Fruit fly (Drosophila melanogaster) whole organism, prepupa: ENCODE data around the gene CarT.

ENCODE experiments used
- Blimp-1 ChIP-seq: fragments of 200-800 bp; sonication (Bioruptor generic); optimal IDR thresholded peaks from 3 replicates; lab custom pipeline; 2017; ENCODE audit warnings: missing biosample characterization, missing genetic modification characterization, mild to moderate bottlenecking, moderate library complexity, missing genetic modification reagents
- CG10631 ChIP-seq: fragments of 200-800 bp; sonication (Bioruptor generic); optimal IDR thresholded peaks from 2 replicates; lab custom pipeline; 2016; ENCODE audit warnings: missing biosample characterization, missing genetic modification characterization
- CG10669 ChIP-seq: fragments of 200-800 bp; sonication (Bioruptor generic); optimal IDR thresholded peaks from 3 replicates; lab custom pipeline; 2018; ENCODE audit warnings: missing biosample characterization, mild to moderate bottlenecking, missing genetic modification characterization, moderate library complexity
- CG11294 ChIP-seq: fragments of 200-800 bp; sonication (Bioruptor generic); IDR thresholded peaks from 2 replicates; pipeline ENCODE4 v1.3.6; 2022; ENCODE audit warnings: missing biosample characterization, missing genetic modification characterization
- CG15336 ChIP-seq: fragments of 200-800 bp; sonication (Bioruptor generic); IDR thresholded peaks from 2 replicates; pipeline ENCODE4 v1.3.6; 2022; ENCODE audit warnings: missing biosample characterization, missing genetic modification characterization
- CG1621 ChIP-seq: fragments of 200-800 bp; sonication (Bioruptor generic); optimal IDR thresholded peaks from 3 replicates; lab custom pipeline; 2018; ENCODE audit warnings: missing biosample characterization, mild to moderate bottlenecking, missing genetic modification characterization
- CG3032 ChIP-seq: fragments of 200-800 bp; optimal IDR thresholded peaks from 2 replicates; lab custom pipeline; 2019; ENCODE audit warnings: missing biosample characterization, mild to moderate bottlenecking, missing genetic modification characterization, moderate library complexity
- CG31627 ChIP-seq: fragments of 200-800 bp; sonication (Bioruptor generic); optimal IDR thresholded peaks from 3 replicates; lab custom pipeline; 2016; ENCODE audit warnings: missing biosample characterization, missing genetic modification characterization
- CG32006 ChIP-seq: fragments of 200-800 bp; sonication (Bioruptor generic); optimal IDR thresholded peaks from 3 replicates; lab custom pipeline; 2017; ENCODE audit warnings: missing biosample characterization, mild to moderate bottlenecking, missing genetic modification characterization
- CG34406 ChIP-seq: fragments of 200-800 bp; sonication (Bioruptor generic); optimal IDR thresholded peaks from 3 replicates; lab custom pipeline; 2016; ENCODE audit warnings: missing biosample characterization, missing genetic modification characterization
- CG3919 ChIP-seq: fragments of 200-800 bp; sonication (Bioruptor generic); optimal IDR thresholded peaks from 3 replicates; lab custom pipeline; 2016; ENCODE audit warnings: missing biosample characterization, missing genetic modification characterization
- CG6163 ChIP-seq: fragments of 200-800 bp; sonication (Bioruptor generic); IDR thresholded peaks from 3 replicates; pipeline ENCODE4 v1.3.6; 2022; ENCODE audit warnings: missing biosample characterization, missing genetic modification characterization
- CG6276 ChIP-seq: fragments of 200-800 bp; sonication (Bioruptor generic); optimal IDR thresholded peaks from 2 replicates; lab custom pipeline; 2017; ENCODE audit warnings: missing biosample characterization, mild to moderate bottlenecking, missing genetic modification characterization
- CG6792 ChIP-seq: fragments of 200-800 bp; sonication (Bioruptor generic); optimal IDR thresholded peaks from 3 replicates; lab custom pipeline; 2016; ENCODE audit warnings: missing biosample characterization, missing genetic modification characterization
- CG6854 ChIP-seq: fragments of 200-800 bp; sonication (Bioruptor generic); optimal IDR thresholded peaks from 2 replicates; lab custom pipeline; 2017; ENCODE audit warnings: missing biosample characterization, mild to moderate bottlenecking, missing genetic modification characterization
- CG8319 ChIP-seq: fragments of 200-800 bp; sonication (Bioruptor generic); optimal IDR thresholded peaks from 3 replicates; lab custom pipeline; 2016; ENCODE audit warnings: missing biosample characterization, missing genetic modification characterization
- CG8632 ChIP-seq: fragments of 200-800 bp; sonication (Bioruptor generic); optimal IDR thresholded peaks from 3 replicates; lab custom pipeline; 2016; ENCODE audit warnings: missing biosample characterization, missing genetic modification characterization
- CG9139 ChIP-seq: fragments of 200-800 bp; sonication (Bioruptor generic); optimal IDR thresholded peaks from 3 replicates; lab custom pipeline; 2017; ENCODE audit warnings: missing biosample characterization, mild to moderate bottlenecking, missing genetic modification characterization
- Eip75B ChIP-seq: fragments of 200-800 bp; sonication (Bioruptor generic); optimal IDR thresholded peaks from 3 replicates; lab custom pipeline; 2016; ENCODE audit warnings: missing biosample characterization, missing genetic modification characterization
- Eip93F ChIP-seq: fragments of 200-800 bp; sonication (Bioruptor generic); optimal IDR thresholded peaks from 2 replicates; lab custom pipeline; 2016; ENCODE audit warnings: missing biosample characterization, mild to moderate bottlenecking, missing genetic modification characterization
- Ets21C ChIP-seq: fragments of 200-800 bp; sonication (Bioruptor generic); optimal IDR thresholded peaks from 3 replicates; lab custom pipeline; 2016; ENCODE audit warnings: missing biosample characterization, missing genetic modification characterization
- Ets96B ChIP-seq: fragments of 200-800 bp; optimal IDR thresholded peaks from 2 replicates; lab custom pipeline; 2019; ENCODE audit warnings: missing biosample characterization, mild to moderate bottlenecking, missing genetic modification characterization, moderate library complexity
- Hr38 ChIP-seq: sonication (Bioruptor generic); optimal IDR thresholded peaks from 2 replicates; lab custom pipeline; 2016; ENCODE audit warnings: missing biosample characterization, missing genetic modification characterization
- Hr4 ChIP-seq: fragments of 200-800 bp; sonication (Bioruptor generic); optimal IDR thresholded peaks from 3 replicates; lab custom pipeline; 2016; ENCODE audit warnings: missing biosample characterization, missing genetic modification characterization
- Lpt ChIP-seq: fragments of 200-800 bp; sonication (Bioruptor generic); optimal IDR thresholded peaks from 3 replicates; lab custom pipeline; 2016; ENCODE audit warnings: missing biosample characterization, missing genetic modification characterization
- Met ChIP-seq: fragments of 200-800 bp; sonication (Bioruptor generic); optimal IDR thresholded peaks from 3 replicates; lab custom pipeline; 2016; ENCODE audit warnings: missing biosample characterization, missing genetic modification characterization
- OdsH ChIP-seq: fragments of 200-800 bp; sonication (Bioruptor generic); optimal IDR thresholded peaks from 3 replicates; lab custom pipeline; 2016; ENCODE audit warnings: missing biosample characterization, missing genetic modification characterization
- Smox ChIP-seq: fragments of 200-800 bp; sonication (Bioruptor generic); optimal IDR thresholded peaks from 3 replicates; lab custom pipeline; 2016; ENCODE audit warnings: missing biosample characterization, missing genetic modification characterization
- Sox102F ChIP-seq: fragments of 200-800 bp; sonication (Bioruptor generic); optimal IDR thresholded peaks from 2 replicates; lab custom pipeline; 2016; ENCODE audit warnings: missing biosample characterization, mild to moderate bottlenecking, missing genetic modification characterization
- Sox14 ChIP-seq: fragments of 200-800 bp; sonication (Bioruptor generic); optimal IDR thresholded peaks from 3 replicates; lab custom pipeline; 2016; ENCODE audit warnings: missing biosample characterization, missing genetic modification characterization
- Sox15 ChIP-seq: fragments of 200-800 bp; sonication (Bioruptor generic); optimal IDR thresholded peaks from 3 replicates; lab custom pipeline; 2016; ENCODE audit warnings: missing biosample characterization, missing genetic modification characterization
- achi ChIP-seq: fragments of 200-800 bp; sonication (Bioruptor generic); optimal IDR thresholded peaks from 3 replicates; lab custom pipeline; 2016; ENCODE audit warnings: missing biosample characterization, missing genetic modification characterization
- acj6 ChIP-seq: fragments of 200-800 bp; sonication (Bioruptor generic); optimal IDR thresholded peaks from 3 replicates; lab custom pipeline; 2016; ENCODE audit warnings: missing biosample characterization, missing genetic modification characterization
- dac ChIP-seq: fragments of 200-800 bp; sonication (Bioruptor generic); optimal IDR thresholded peaks from 2 replicates; lab custom pipeline; 2017; ENCODE audit warnings: missing biosample characterization, mild to moderate bottlenecking, missing genetic modification characterization
- dsx ChIP-seq: fragments of 200-800 bp; optimal IDR thresholded peaks from 3 replicates; lab custom pipeline; 2019; ENCODE audit warnings: missing biosample characterization, mild to moderate bottlenecking, missing genetic modification characterization, moderate library complexity; ENCODE audit not compliant: poor library complexity, severe bottlenecking
- esn ChIP-seq: fragments of 200-800 bp; sonication (Bioruptor generic); optimal IDR thresholded peaks from 2 replicates; lab custom pipeline; 2016; ENCODE audit warnings: missing biosample characterization, mild to moderate bottlenecking, missing genetic modification characterization, moderate library complexity
- fd85E ChIP-seq: fragments of 200-800 bp; sonication (Bioruptor generic); optimal IDR thresholded peaks from 3 replicates; lab custom pipeline; 2016; ENCODE audit warnings: missing biosample characterization, missing genetic modification characterization
- lz ChIP-seq: fragments of 200-800 bp; sonication (Bioruptor generic); optimal IDR thresholded peaks from 3 replicates; lab custom pipeline; 2016; ENCODE audit warnings: missing biosample characterization, missing genetic modification characterization
- net ChIP-seq: fragments of 200-800 bp; sonication (Bioruptor generic); optimal IDR thresholded peaks from 3 replicates; lab custom pipeline; 2016; ENCODE audit warnings: missing biosample characterization, missing genetic modification characterization
- pdm3 ChIP-seq: fragments of 200-800 bp; sonication (Bioruptor generic); optimal IDR thresholded peaks from 3 replicates; lab custom pipeline; 2016; ENCODE audit warnings: missing biosample characterization, missing genetic modification characterization
- salr ChIP-seq, 2 experiments: fragments of 200-800 bp; sonication (Bioruptor generic); optimal IDR thresholded peaks; 3 replicates each; lab custom pipeline; 2016 to 2018; ENCODE audit warnings: missing biosample characterization in 2 of 2, missing genetic modification characterization in 2 of 2, mild to moderate bottlenecking in 1 of 2
- spab ChIP-seq: fragments of 200-800 bp; sonication (Bioruptor generic); optimal IDR thresholded peaks from 2 replicates; lab custom pipeline; 2017; ENCODE audit warnings: missing biosample characterization, mild to moderate bottlenecking, missing genetic modification characterization, missing genetic modification reagents
- ss ChIP-seq, 2 experiments: fragments of 200-800 bp; sonication (Bioruptor generic); optimal IDR thresholded peaks; 2 replicates in 1 of 2; 3 replicates in 1 of 2; lab custom pipeline; 2017 to 2018; ENCODE audit warnings: mild to moderate bottlenecking in 2 of 2, missing biosample characterization in 2 of 2, missing genetic modification characterization in 2 of 2, moderate library complexity in 1 of 2
- vri ChIP-seq: fragments of 200-800 bp; sonication (Bioruptor generic); optimal IDR thresholded peaks from 3 replicates; lab custom pipeline; 2016; ENCODE audit warnings: missing biosample characterization, mild to moderate bottlenecking, missing genetic modification characterization

The CarT gene

DNA sequence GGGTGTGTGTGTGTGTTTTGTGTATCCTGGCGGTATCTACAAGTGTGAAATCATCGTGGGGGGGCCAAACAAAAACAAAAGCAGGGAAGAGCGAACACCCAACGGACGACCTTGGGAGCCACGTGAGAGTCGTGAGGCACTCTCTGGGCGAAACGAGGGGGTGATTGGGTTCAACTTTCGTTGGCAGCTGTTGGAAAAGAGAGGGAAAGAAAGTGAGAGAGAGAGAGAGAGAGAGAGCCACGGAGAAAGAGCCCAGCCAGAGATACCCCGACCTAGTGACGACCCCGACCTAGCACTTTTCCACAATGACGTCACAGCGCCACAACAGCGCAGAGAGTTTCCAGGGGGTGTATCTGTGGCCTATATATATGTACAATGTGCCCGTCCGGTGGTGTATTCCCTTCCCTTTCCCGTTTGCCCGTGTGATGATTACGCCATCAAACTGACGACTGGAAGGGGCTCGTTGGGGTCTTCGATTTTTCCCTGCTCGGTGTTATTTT lies 24.2 kb downstream of the CarT start:
- TF ChIP-seq CG3919 (GFP tag; lab: Kevin White, UChicago): no peak

DNA sequence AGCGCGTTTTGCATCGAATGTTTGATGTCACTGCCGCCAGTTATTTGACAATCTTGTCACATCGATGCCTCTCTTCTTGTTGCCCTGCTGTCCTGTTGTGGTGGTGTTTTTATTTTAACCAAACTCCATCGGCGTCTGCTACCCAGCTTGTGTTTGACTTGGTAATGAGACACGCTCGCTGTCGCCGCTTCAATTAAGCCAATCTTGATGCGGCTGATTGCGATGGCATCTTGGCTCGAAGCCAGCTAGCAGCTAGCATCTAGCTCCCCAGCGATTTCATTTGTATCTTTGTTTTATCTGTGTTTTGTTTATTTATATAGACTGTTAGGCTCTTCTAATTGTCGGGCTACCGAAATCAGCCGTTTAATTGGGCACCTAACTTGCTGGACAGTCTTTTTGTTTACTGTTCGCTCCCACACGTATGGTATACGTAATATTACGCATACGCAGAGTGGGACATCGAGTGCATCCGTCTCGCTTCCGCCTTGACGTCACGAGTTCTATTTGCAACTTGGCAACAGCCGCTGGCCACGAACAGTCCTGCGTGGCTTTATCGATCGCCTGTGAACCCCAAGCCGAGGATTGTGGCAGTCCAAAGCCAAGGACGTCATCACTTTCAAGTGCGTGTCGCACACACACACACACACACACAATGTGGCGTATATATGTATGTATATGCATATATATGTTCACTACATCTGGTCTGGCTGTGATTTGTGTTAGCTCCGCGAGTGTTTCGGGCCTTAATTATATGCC lies 25.4 kb downstream of the CarT start:
- TF ChIP-seq CG8632 (no peak), ss (GFP tag; optimal IDR thresholded peaks at IDR 0.05; lab: Kevin White, UChicago) (peak in 1 of 2 experiments; percentile 19)

DNA sequence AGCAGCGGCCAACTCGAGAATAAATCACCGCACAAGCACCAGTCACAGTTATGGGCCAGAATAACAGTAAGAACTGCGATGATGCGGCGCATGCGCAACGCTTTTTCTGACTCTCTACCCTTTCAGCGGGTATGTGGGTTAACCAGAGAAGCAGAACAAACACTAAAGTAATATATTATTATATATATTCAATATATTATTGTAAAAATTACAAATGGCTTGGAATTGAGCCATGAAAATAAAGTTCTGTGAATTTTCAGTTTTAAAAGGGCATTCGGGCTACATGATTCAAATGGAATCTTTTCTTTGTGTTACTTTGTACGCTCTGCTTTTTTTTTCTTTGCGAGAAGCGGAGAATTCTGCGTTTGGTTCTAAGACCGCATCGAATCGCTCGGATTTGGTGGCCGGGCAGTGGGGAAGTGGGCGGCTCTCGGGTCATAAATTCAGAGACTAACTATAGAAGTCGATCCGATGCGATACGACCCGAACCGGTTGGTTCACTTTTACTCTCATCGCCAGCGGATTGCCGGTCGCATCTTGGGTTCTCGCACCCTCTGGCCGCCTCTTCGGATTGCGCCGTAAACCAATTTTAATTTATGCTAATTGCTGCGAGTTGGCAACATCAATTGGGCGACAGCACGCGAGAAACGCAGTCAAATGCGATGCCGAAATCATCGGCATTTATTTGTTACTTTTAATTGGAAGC lies 29.4 kb downstream of the CarT start:
- TF ChIP-seq CG1621 (tag; lab: Kevin White, UChicago): peak; percentile 22
- peak; percentile 46 to 58 for TF ChIP-seq ss (GFP tag; optimal IDR thresholded peaks at IDR 0.05; lab: Kevin White, UChicago)
- peak; percentile 63 for TF ChIP-seq net (GFP tag; lab: Kevin White, UChicago)
- peak; percentile 82 for TF ChIP-seq CG32006
- peak; percentile 80 for TF ChIP-seq CG6792 (GFP tag; lab: Kevin White, UChicago)
- TF ChIP-seq salr (GFP tag; optimal IDR thresholded peaks at IDR 0.05; lab: Kevin White, UChicago): peak; percentile 56 to 60
- TF ChIP-seq CG11294 (GFP tag; lab: Robert Waterston, UW): peak; percentile 39; the same call in 1 of the 2 replicates
- TF ChIP-seq CG3919 (GFP tag; lab: Kevin White, UChicago): peak; percentile 75
- peak; percentile 78 for TF ChIP-seq CG15336 (GFP tag; lab: Robert Waterston, UW)
- peak; percentile 80 for TF ChIP-seq acj6
- TF ChIP-seq CG10669 (GFP tag; lab: Kevin White, UChicago): peak; percentile 64
- TF ChIP-seq CG31627 (GFP tag; lab: Kevin White, UChicago): peak; percentile 74
- TF ChIP-seq Met: peak; percentile 78
- TF ChIP-seq CG6163 (GFP tag; lab: Robert Waterston, UW): peak; percentile 84
- no peak for TF ChIP-seq Hr4
- TF ChIP-seq CG6854 (GFP tag; lab: Kevin White, UChicago): peak; percentile 12
- TF ChIP-seq Sox15 (GFP tag; lab: Kevin White, UChicago): peak; percentile 64
- peak; percentile 65 for TF ChIP-seq Smox (GFP tag; lab: Kevin White, UChicago)
- TF ChIP-seq CG34406 (GFP tag; lab: Kevin White, UChicago): peak; percentile 82
- TF ChIP-seq spab (GFP tag; lab: Kevin White, UChicago): peak; percentile 63
- peak; percentile 58 for TF ChIP-seq Lpt
- TF ChIP-seq Blimp-1 (GFP tag; lab: Kevin White, UChicago): peak; percentile 66
- TF ChIP-seq Ets96B (tag; lab: Kevin White, UChicago): peak; percentile 69
- TF ChIP-seq esn: peak; percentile 84
- peak; percentile 51 for TF ChIP-seq pdm3 (GFP tag; lab: Kevin White, UChicago)
- TF ChIP-seq CG6276 (GFP tag; lab: Kevin White, UChicago): peak; percentile 39
- peak; percentile 70 for TF ChIP-seq Sox102F (GFP tag; lab: Kevin White, UChicago)
- TF ChIP-seq CG10631 (GFP tag; lab: Kevin White, UChicago): peak; percentile 85
- TF ChIP-seq lz (GFP tag; lab: Kevin White, UChicago): peak; percentile 77
- peak; percentile 48 for TF ChIP-seq Eip93F (GFP tag; lab: Kevin White, UChicago)
- TF ChIP-seq Sox14 (GFP tag; lab: Kevin White, UChicago): peak; percentile 69
- TF ChIP-seq vri: peak; percentile 71
- no peak for TF ChIP-seq dac (GFP tag; lab: Kevin White, UChicago)
- TF ChIP-seq OdsH (GFP tag; lab: Kevin White, UChicago): peak; percentile 80
- peak; percentile 93 for TF ChIP-seq dsx
- peak; percentile 76 for TF ChIP-seq CG3032 (tag; lab: Kevin White, UChicago)
- no peak for TF ChIP-seq Hr38 (GFP tag; lab: Kevin White, UChicago)
- no peak for TF ChIP-seq fd85E (GFP tag; lab: Kevin White, UChicago)
- peak; percentile 68 for TF ChIP-seq Eip75B (GFP tag; lab: Kevin White, UChicago)
- TF ChIP-seq CG8319: no peak
- TF ChIP-seq achi (GFP tag; lab: Kevin White, UChicago): peak; percentile 88
- TF ChIP-seq CG9139: no peak
- TF ChIP-seq Ets21C (GFP tag; lab: Kevin White, UChicago): peak; percentile 49
